Worm (Caenorhabditis elegans): ENCODE data around the gene F52H2.15.

ce11 chrX:2532357-2532756 lies 32.8 kb upstream of the F52H2.15 start, which contains the start of gene tbc-12:
- TF ChIP-seq C08G9.2 (tag; optimal IDR thresholded peaks at IDR 0.05) (no peak), pha-2 (tag; optimal IDR thresholded peaks at IDR 0.05) (no peak), ceh-30 (tag; optimal IDR thresholded peaks at IDR 0.05) (no peak), pros-1 (tag; optimal IDR thresholded peaks at IDR 0.05) (no peak), ets-4 (tag; optimal IDR thresholded peaks at IDR 0.05) (no peak), ceh-9 (tag; optimal IDR thresholded peaks at IDR 0.05) (no peak), ceh-14 (tag; optimal IDR thresholded peaks at IDR 0.05) (no peak), ceh-31 (tag; optimal IDR thresholded peaks at IDR 0.05) (no peak), npax-4 (tag; optimal IDR thresholded peaks at IDR 0.05) (no peak), fax-1 (tag; optimal IDR thresholded peaks at IDR 0.05) (no peak)
